Fruit fly (Drosophila melanogaster) whole organism, prepupa: ENCODE results near the gene CG3552.
A peak's percentile ranks its signal among the peaks of the same experiment; 100 is the strongest.

Experiments used
- Blimp-1 ChIP-seq: fragments of 200-800 bp; sonication (Bioruptor generic); optimal IDR thresholded peaks from 3 replicates; lab custom pipeline; 2017; ENCODE audit warnings: missing biosample characterization, missing genetic modification characterization, mild to moderate bottlenecking, moderate library complexity, missing genetic modification reagents
- CG10669 ChIP-seq: fragments of 200-800 bp; sonication (Bioruptor generic); optimal IDR thresholded peaks from 3 replicates; lab custom pipeline; 2018; ENCODE audit warnings: missing biosample characterization, mild to moderate bottlenecking, missing genetic modification characterization, moderate library complexity
- CG11762 ChIP-seq: fragments of 200-800 bp; sonication (Bioruptor generic); optimal IDR thresholded peaks from 3 replicates; lab custom pipeline; 2016; ENCODE audit warnings: missing biosample characterization, missing genetic modification characterization; ENCODE audit not compliant: insufficient read depth
- CG11902 ChIP-seq: fragments of 200-800 bp; sonication (Bioruptor generic); optimal IDR thresholded peaks from 3 replicates; lab custom pipeline; 2016; ENCODE audit warnings: missing biosample characterization, missing genetic modification characterization
- CG15336 ChIP-seq: fragments of 200-800 bp; sonication (Bioruptor generic); IDR thresholded peaks from 2 replicates; pipeline ENCODE4 v1.3.6; 2022; ENCODE audit warnings: missing biosample characterization, missing genetic modification characterization
- CG1621 ChIP-seq: fragments of 200-800 bp; sonication (Bioruptor generic); optimal IDR thresholded peaks from 3 replicates; lab custom pipeline; 2018; ENCODE audit warnings: missing biosample characterization, mild to moderate bottlenecking, missing genetic modification characterization
- CG16779 ChIP-seq: fragments of 200-800 bp; sonication (Bioruptor generic); optimal IDR thresholded peaks from 3 replicates; lab custom pipeline; 2017; ENCODE audit warnings: missing biosample characterization, mild to moderate bottlenecking, missing genetic modification characterization
- CG3032 ChIP-seq: fragments of 200-800 bp; optimal IDR thresholded peaks from 2 replicates; lab custom pipeline; 2019; ENCODE audit warnings: missing biosample characterization, mild to moderate bottlenecking, missing genetic modification characterization, moderate library complexity
- CG31627 ChIP-seq: fragments of 200-800 bp; sonication (Bioruptor generic); optimal IDR thresholded peaks from 3 replicates; lab custom pipeline; 2016; ENCODE audit warnings: missing biosample characterization, missing genetic modification characterization
- CG34406 ChIP-seq: fragments of 200-800 bp; sonication (Bioruptor generic); optimal IDR thresholded peaks from 3 replicates; lab custom pipeline; 2016; ENCODE audit warnings: missing biosample characterization, missing genetic modification characterization
- CG3919 ChIP-seq: fragments of 200-800 bp; sonication (Bioruptor generic); optimal IDR thresholded peaks from 3 replicates; lab custom pipeline; 2016; ENCODE audit warnings: missing biosample characterization, missing genetic modification characterization
- CG4318 ChIP-seq: fragments of 200-800 bp; sonication (Bioruptor generic); optimal IDR thresholded peaks from 3 replicates; lab custom pipeline; 2017; ENCODE audit warnings: missing biosample characterization, mild to moderate bottlenecking, missing genetic modification characterization
- CG6792 ChIP-seq: fragments of 200-800 bp; sonication (Bioruptor generic); optimal IDR thresholded peaks from 3 replicates; lab custom pipeline; 2016; ENCODE audit warnings: missing biosample characterization, missing genetic modification characterization
- CG6854 ChIP-seq: fragments of 200-800 bp; sonication (Bioruptor generic); optimal IDR thresholded peaks from 2 replicates; lab custom pipeline; 2017; ENCODE audit warnings: missing biosample characterization, mild to moderate bottlenecking, missing genetic modification characterization
- CG7368 ChIP-seq: fragments of 200-800 bp; sonication (Bioruptor generic); optimal IDR thresholded peaks from 3 replicates; lab custom pipeline; 2016; ENCODE audit warnings: missing biosample characterization, missing genetic modification characterization
- CG8319 ChIP-seq: fragments of 200-800 bp; sonication (Bioruptor generic); optimal IDR thresholded peaks from 3 replicates; lab custom pipeline; 2016; ENCODE audit warnings: missing biosample characterization, missing genetic modification characterization
- CG8632 ChIP-seq: fragments of 200-800 bp; sonication (Bioruptor generic); optimal IDR thresholded peaks from 3 replicates; lab custom pipeline; 2016; ENCODE audit warnings: missing biosample characterization, missing genetic modification characterization
- CG9139 ChIP-seq: fragments of 200-800 bp; sonication (Bioruptor generic); optimal IDR thresholded peaks from 3 replicates; lab custom pipeline; 2017; ENCODE audit warnings: missing biosample characterization, mild to moderate bottlenecking, missing genetic modification characterization
- Eip75B ChIP-seq: fragments of 200-800 bp; sonication (Bioruptor generic); optimal IDR thresholded peaks from 3 replicates; lab custom pipeline; 2016; ENCODE audit warnings: missing biosample characterization, missing genetic modification characterization
- Eip78C ChIP-seq: fragments of 200-800 bp; sonication (Bioruptor generic); peaks from one replicate; lab custom pipeline; 2016; ENCODE audit warnings: missing biosample characterization, missing genetic modification characterization
- Hr39 ChIP-seq: fragments of 200-800 bp; sonication (Bioruptor generic); optimal IDR thresholded peaks from 2 replicates; lab custom pipeline; 2016; ENCODE audit warnings: missing biosample characterization, missing genetic modification characterization
- Sox14 ChIP-seq: fragments of 200-800 bp; sonication (Bioruptor generic); optimal IDR thresholded peaks from 3 replicates; lab custom pipeline; 2016; ENCODE audit warnings: missing biosample characterization, missing genetic modification characterization
- cyc ChIP-seq: fragments of 200-800 bp; sonication (Bioruptor generic); optimal IDR thresholded peaks from 3 replicates; lab custom pipeline; 2016; ENCODE audit warnings: missing biosample characterization, missing genetic modification characterization
- dsx ChIP-seq: fragments of 200-800 bp; optimal IDR thresholded peaks from 3 replicates; lab custom pipeline; 2019; ENCODE audit warnings: missing biosample characterization, mild to moderate bottlenecking, missing genetic modification characterization, moderate library complexity; ENCODE audit not compliant: poor library complexity, severe bottlenecking
- esn ChIP-seq: fragments of 200-800 bp; sonication (Bioruptor generic); optimal IDR thresholded peaks from 2 replicates; lab custom pipeline; 2016; ENCODE audit warnings: missing biosample characterization, mild to moderate bottlenecking, missing genetic modification characterization, moderate library complexity
- fd59A ChIP-seq: fragments of 200-800 bp; sonication (Bioruptor generic); optimal IDR thresholded peaks from 2 replicates; lab custom pipeline; 2017; ENCODE audit warnings: missing biosample characterization, mild to moderate bottlenecking, missing genetic modification characterization, missing genetic modification reagents
- fkh ChIP-seq: fragments of 200-800 bp; sonication (Bioruptor generic); optimal IDR thresholded peaks from 3 replicates; lab custom pipeline; 2017; ENCODE audit warnings: missing biosample characterization, mild to moderate bottlenecking, missing genetic modification characterization, moderate library complexity
- lz ChIP-seq: fragments of 200-800 bp; sonication (Bioruptor generic); optimal IDR thresholded peaks from 3 replicates; lab custom pipeline; 2016; ENCODE audit warnings: missing biosample characterization, missing genetic modification characterization
- net ChIP-seq: fragments of 200-800 bp; sonication (Bioruptor generic); optimal IDR thresholded peaks from 3 replicates; lab custom pipeline; 2016; ENCODE audit warnings: missing biosample characterization, missing genetic modification characterization
- pdm3 ChIP-seq: fragments of 200-800 bp; sonication (Bioruptor generic); optimal IDR thresholded peaks from 3 replicates; lab custom pipeline; 2016; ENCODE audit warnings: missing biosample characterization, missing genetic modification characterization
- salr ChIP-seq, 2 experiments: fragments of 200-800 bp; sonication (Bioruptor generic); optimal IDR thresholded peaks; 3 replicates each; lab custom pipeline; 2016 to 2018; ENCODE audit warnings: missing biosample characterization in 2 of 2, missing genetic modification characterization in 2 of 2, mild to moderate bottlenecking in 1 of 2
- ss ChIP-seq, 2 experiments: fragments of 200-800 bp; sonication (Bioruptor generic); optimal IDR thresholded peaks; 2 replicates in 1 of 2; 3 replicates in 1 of 2; lab custom pipeline; 2017 to 2018; ENCODE audit warnings: mild to moderate bottlenecking in 2 of 2, missing biosample characterization in 2 of 2, missing genetic modification characterization in 2 of 2, moderate library complexity in 1 of 2
- svp ChIP-seq: fragments of 200-800 bp; sonication (Bioruptor generic); peaks from one replicate; lab custom pipeline; 2016; ENCODE audit warnings: missing biosample characterization, missing genetic modification characterization
- vri ChIP-seq: fragments of 200-800 bp; sonication (Bioruptor generic); optimal IDR thresholded peaks from 3 replicates; lab custom pipeline; 2016; ENCODE audit warnings: missing biosample characterization, mild to moderate bottlenecking, missing genetic modification characterization

Gene CG3552

DNA sequence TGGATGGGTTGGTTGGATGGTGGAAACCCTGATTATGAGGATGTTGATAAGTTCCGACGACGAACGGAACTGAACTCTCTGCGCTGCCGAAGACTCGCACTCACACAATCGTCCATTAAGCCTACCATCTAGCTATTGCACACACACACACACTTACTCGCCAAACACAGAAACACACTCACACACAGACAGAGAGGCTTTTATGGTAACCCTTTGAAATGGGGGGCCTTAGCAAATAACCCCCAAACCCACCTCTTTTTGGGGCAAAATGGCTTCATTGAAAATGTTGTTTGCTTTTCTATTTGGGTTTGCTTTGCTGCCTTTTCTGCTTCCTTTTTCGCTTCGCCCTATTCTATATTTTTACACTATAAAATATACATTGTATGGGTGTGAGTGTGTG lies 13.0 kb downstream of the CG3552 start:
- TF ChIP-seq Eip78C: peak; percentile 19
- no peak for TF ChIP-seq CG6792 (GFP tag; lab: Kevin White, UChicago)
- TF ChIP-seq CG4318 (GFP tag; lab: Kevin White, UChicago): no peak
- no peak for TF ChIP-seq Eip75B (GFP tag; lab: Kevin White, UChicago)
- no peak for TF ChIP-seq CG3919
- no peak for TF ChIP-seq CG34406 (GFP tag; lab: Kevin White, UChicago)
- TF ChIP-seq, all 60 proteins: peak for 1

DNA sequence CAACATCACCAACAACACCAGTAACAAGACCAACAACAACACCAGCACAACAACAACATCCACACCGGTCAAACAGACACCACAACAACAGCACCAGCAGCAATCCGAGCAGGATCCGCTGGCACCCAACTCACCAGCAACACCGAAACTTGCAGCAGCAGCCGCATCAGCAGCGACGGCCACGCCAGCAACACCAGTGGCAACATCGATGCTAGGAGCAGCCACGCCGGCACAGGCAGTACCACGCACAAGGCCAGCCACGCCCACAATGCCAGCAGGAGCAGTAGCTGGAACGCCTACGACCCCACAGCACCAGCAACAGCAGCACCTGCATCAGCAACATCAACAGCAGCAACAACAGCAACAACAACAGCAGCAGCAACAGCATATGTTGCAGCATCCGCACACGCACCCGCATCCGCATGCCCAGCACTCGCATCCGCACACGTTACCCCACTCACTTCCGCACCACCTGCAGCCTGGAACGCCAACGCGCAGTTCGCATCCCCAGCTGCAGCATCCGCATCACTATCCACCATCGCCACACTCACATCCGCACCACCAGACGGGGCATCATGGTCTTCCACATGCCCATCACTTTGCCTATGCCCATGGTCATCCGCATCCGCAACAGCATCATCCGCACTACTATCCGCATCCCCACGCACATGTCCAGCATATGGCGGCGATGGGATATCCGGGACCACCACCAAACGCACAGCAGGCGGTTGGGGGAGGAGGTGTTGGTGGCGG lies 15.2 kb downstream of the CG3552 start:
- TF ChIP-seq Blimp-1 (GFP tag; lab: Kevin White, UChicago) (no peak), svp (GFP tag; lab: Kevin White, UChicago) (no peak), CG8632 (no peak), CG7368 (GFP tag; lab: Kevin White, UChicago) (no peak), Sox14 (GFP tag; lab: Kevin White, UChicago) (no peak), CG11762 (GFP tag; lab: Kevin White, UChicago) (no peak), ss (GFP tag; optimal IDR thresholded peaks at IDR 0.05; lab: Kevin White, UChicago) (no peak), lz (no peak), fd59A (no peak), CG16779 (no peak), vri (GFP tag; lab: Kevin White, UChicago) (no peak), CG10669 (no peak), CG9139 (GFP tag; lab: Kevin White, UChicago) (no peak), net (GFP tag; lab: Kevin White, UChicago) (no peak)
- TF ChIP-seq, all 60 proteins: peak for 0

DNA sequence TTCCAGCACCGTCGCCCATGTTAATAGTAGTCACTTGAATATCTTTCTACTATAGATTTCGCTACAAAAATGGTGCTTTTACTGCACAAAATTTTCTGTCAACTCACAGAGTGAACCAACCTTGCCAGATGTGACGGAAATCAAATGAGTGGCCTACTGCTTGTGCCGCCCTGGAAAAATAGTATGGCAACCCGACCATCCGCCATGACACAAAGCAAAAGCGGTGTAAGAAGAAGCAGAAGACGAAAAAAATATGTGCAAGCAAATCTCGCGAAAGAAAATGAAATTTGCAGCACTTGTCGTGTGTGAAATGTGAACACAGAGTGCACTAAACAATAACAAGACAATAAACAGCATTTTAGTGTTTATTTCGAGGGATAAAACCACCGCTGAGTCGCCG lies 20.7 kb downstream of the CG3552 start, which contains the start of the genes Uch-L5 and Jarid2:
Gene Uch-L5 (minus strand): TSS at position 137 of the 400 bp plus-strand sequence.
Gene Jarid2 (plus strand): TSS at position 210 of the 400 bp plus-strand sequence.
- TF ChIP-seq vri (GFP tag; lab: Kevin White, UChicago) (peak; percentile 13), cyc (GFP tag; lab: Kevin White, UChicago) (peak; percentile 65), CG1621 (tag; lab: Kevin White, UChicago) (peak; percentile 59), CG8319 (GFP tag; lab: Kevin White, UChicago) (peak; percentile 9), CG11902 (GFP tag; lab: Kevin White, UChicago) (no peak), salr (GFP tag; optimal IDR thresholded peaks at IDR 0.05; lab: Kevin White, UChicago) (peak in 1 of 2 experiments; percentile 16), Sox14 (GFP tag; lab: Kevin White, UChicago) (peak; percentile 92), svp (GFP tag; lab: Kevin White, UChicago) (no peak), dsx (GFP tag; lab: Kevin White, UChicago) (no peak), CG31627 (GFP tag; lab: Kevin White, UChicago) (peak; percentile 63), pdm3 (GFP tag; lab: Kevin White, UChicago) (no peak), Blimp-1 (GFP tag; lab: Kevin White, UChicago) (no peak), esn (GFP tag; lab: Kevin White, UChicago) (peak; percentile 72), CG6854 (peak; percentile 73), CG6792 (GFP tag; lab: Kevin White, UChicago) (peak; percentile 22), CG15336 (GFP tag; lab: Robert Waterston, UW) (no peak), CG3032 (peak; percentile 27), lz (peak; percentile 35), Hr39 (GFP tag; lab: Kevin White, UChicago) (no peak), fkh (GFP tag; lab: Kevin White, UChicago) (peak; percentile 13), ss (GFP tag; optimal IDR thresholded peaks at IDR 0.05; lab: Kevin White, UChicago) (peak in 1 of 2 experiments; percentile 33)
